Fruit fly (Drosophila melanogaster) whole organism, embryonic: ENCODE measurements around the gene CG32066.
A peak's percentile ranks its signal among the peaks of the same experiment; 100 is the strongest.

Source experiments
- ATbp ChIP-seq: fragments of 200-800 bp; sonication (Bioruptor generic); optimal IDR thresholded peaks from 2 replicates; lab custom pipeline; 2017; ENCODE audit warnings: missing biosample characterization, mild to moderate bottlenecking, missing genetic modification characterization, missing genetic modification reagents
- BtbVII ChIP-seq: fragments of 200-800 bp; sonication (Bioruptor generic); optimal IDR thresholded peaks from 3 replicates; lab custom pipeline; 2017; ENCODE audit warnings: missing biosample characterization, mild to moderate bottlenecking, missing genetic modification characterization
- CG10209 ChIP-seq: fragments of 200-800 bp; sonication (Bioruptor generic); optimal IDR thresholded peaks from 3 replicates; lab custom pipeline; 2017; ENCODE audit warnings: missing biosample characterization, mild to moderate bottlenecking, missing genetic modification characterization, missing genetic modification reagents
- CG10979 ChIP-seq: fragments of 200-800 bp; sonication (Bioruptor generic); optimal IDR thresholded peaks from 2 replicates; lab custom pipeline; 2018; ENCODE audit warnings: missing biosample characterization, mild to moderate bottlenecking, missing genetic modification characterization, moderate library complexity
- CG11093 ChIP-seq: fragments of 200-800 bp; sonication (Bioruptor generic); IDR thresholded peaks from 3 replicates; pipeline ENCODE4 v1.3.6; 2022; ENCODE audit warnings: missing biosample characterization, missing genetic modification characterization
- CG11696 ChIP-seq: fragments of 200-800 bp; sonication (Bioruptor generic); IDR thresholded peaks from 2 replicates; pipeline ENCODE4 v1.3.6; 2022; ENCODE audit warnings: missing biosample characterization, missing genetic modification characterization
- CG12155 ChIP-seq: fragments of 200-800 bp; sonication (Bioruptor generic); optimal IDR thresholded peaks from 3 replicates; lab custom pipeline; 2016; ENCODE audit warnings: missing biosample characterization, missing genetic modification characterization
- CG13296 ChIP-seq: fragments of 200-800 bp; sonication (Bioruptor generic); optimal IDR thresholded peaks from 3 replicates; lab custom pipeline; 2018; ENCODE audit warnings: missing biosample characterization, mild to moderate bottlenecking, missing genetic modification characterization
- CG2712 ChIP-seq: fragments of 200-800 bp; optimal IDR thresholded peaks from 3 replicates; lab custom pipeline; 2019; ENCODE audit warnings: missing biosample characterization, mild to moderate bottlenecking, missing genetic modification characterization, moderate library complexity
- CG31441 ChIP-seq: fragments of 200-800 bp; sonication (Bioruptor generic); IDR thresholded peaks from 2 replicates; pipeline ENCODE4 v1.3.6; 2022; ENCODE audit warnings: missing biosample characterization, missing genetic modification characterization
- CG5953 ChIP-seq: fragments of 200-800 bp; sonication (Bioruptor generic); IDR thresholded peaks from 2 replicates; pipeline ENCODE4 v1.3.6; 2022; ENCODE audit warnings: missing biosample characterization, missing genetic modification characterization
- CG6689 ChIP-seq: fragments of 200-800 bp; sonication (Bioruptor generic); IDR thresholded peaks from 2 replicates; pipeline ENCODE4 v1.3.6; 2022; ENCODE audit warnings: missing biosample characterization, missing genetic modification characterization
- CG6765 ChIP-seq: fragments of 200-800 bp; sonication (Bioruptor generic); optimal IDR thresholded peaks from 3 replicates; lab custom pipeline; 2017; ENCODE audit warnings: missing biosample characterization, mild to moderate bottlenecking, missing genetic modification characterization
- CG8924 ChIP-seq: fragments of 200-800 bp; optimal IDR thresholded peaks from 3 replicates; lab custom pipeline; 2019; ENCODE audit warnings: missing biosample characterization, mild to moderate bottlenecking, missing genetic modification characterization, moderate library complexity
- CG9727 ChIP-seq: fragments of 200-800 bp; sonication (Bioruptor generic); optimal IDR thresholded peaks from 3 replicates; lab custom pipeline; 2017; ENCODE audit warnings: missing biosample characterization, mild to moderate bottlenecking, missing genetic modification characterization
- CG9817 ChIP-seq: fragments of 200-800 bp; sonication (Bioruptor generic); optimal IDR thresholded peaks from 2 replicates; lab custom pipeline; 2018; ENCODE audit warnings: missing biosample characterization, mild to moderate bottlenecking, missing genetic modification characterization, moderate library complexity
- CHES-1-like ChIP-seq: fragments of 200-800 bp; sonication (Bioruptor generic); optimal IDR thresholded peaks from 2 replicates; lab custom pipeline; 2016; ENCODE audit warnings: missing biosample characterization, missing genetic modification characterization
- CTCF ChIP-seq: fragments of 200-800 bp; sonication (Bioruptor generic); optimal IDR thresholded peaks from 2 replicates; lab custom pipeline; 2017; ENCODE audit warnings: missing biosample characterization, mild to moderate bottlenecking, missing genetic modification characterization, moderate library complexity
- CkIIα-i1 ChIP-seq: fragments of 200-800 bp; sonication (Bioruptor generic); IDR thresholded peaks from 2 replicates; pipeline ENCODE4 v1.3.6; 2022; ENCODE audit warnings: missing biosample characterization, missing genetic modification characterization
- CoRest ChIP-seq: fragments of 200-800 bp; sonication (Bioruptor generic); optimal IDR thresholded peaks from 3 replicates; lab custom pipeline; 2018; ENCODE audit warnings: missing biosample characterization, mild to moderate bottlenecking, missing genetic modification characterization, moderate library complexity
- D19A ChIP-seq: fragments of 200-800 bp; optimal IDR thresholded peaks from 3 replicates; lab custom pipeline; 2019; ENCODE audit warnings: missing biosample characterization, mild to moderate bottlenecking, missing genetic modification characterization, moderate library complexity
- Dip2 ChIP-seq: fragments of 200-800 bp; sonication (Bioruptor generic); IDR thresholded peaks from 2 replicates; pipeline ENCODE4 v1.3.6; 2022; ENCODE audit warnings: missing biosample characterization, missing genetic modification characterization
- Drgx ChIP-seq: fragments of 200-800 bp; sonication (Bioruptor generic); IDR thresholded peaks from 2 replicates; pipeline ENCODE4 v1.3.6; 2022; ENCODE audit warnings: missing biosample characterization, missing genetic modification characterization
- Ets65A ChIP-seq: fragments of 200-800 bp; sonication (Bioruptor generic); peaks from one replicate; lab custom pipeline; 2016; ENCODE audit warnings: missing biosample characterization, missing genetic modification characterization
- HLHmδ ChIP-seq: fragments of 200-800 bp; sonication (Bioruptor generic); optimal IDR thresholded peaks from 2 replicates; lab custom pipeline; 2018; ENCODE audit warnings: missing biosample characterization, mild to moderate bottlenecking, missing genetic modification characterization, moderate library complexity
- Hr3 ChIP-seq: fragments of 200-800 bp; sonication (Bioruptor generic); optimal IDR thresholded peaks from 3 replicates; lab custom pipeline; 2016; ENCODE audit warnings: missing biosample characterization, missing genetic modification characterization
- Mad ChIP-seq: fragments of 200-800 bp; sonication (Bioruptor generic); optimal IDR thresholded peaks from 2 replicates; lab custom pipeline; 2016; ENCODE audit warnings: missing biosample characterization, missing genetic modification characterization
- Max ChIP-seq: fragments of 200-800 bp; sonication (Bioruptor generic); optimal IDR thresholded peaks from 2 replicates; lab custom pipeline; 2016; ENCODE audit warnings: missing biosample characterization, mild to moderate bottlenecking, missing genetic modification characterization
- Mes4 ChIP-seq: fragments of 200-800 bp; sonication (Bioruptor generic); optimal IDR thresholded peaks from 2 replicates; lab custom pipeline; 2016; ENCODE audit warnings: missing biosample characterization, missing genetic modification characterization
- PHDP ChIP-seq: fragments of 200-800 bp; sonication (Bioruptor generic); optimal IDR thresholded peaks from 3 replicates; lab custom pipeline; 2018; ENCODE audit warnings: missing biosample characterization, mild to moderate bottlenecking, missing genetic modification characterization, moderate library complexity
- Rx ChIP-seq: fragments of 200-800 bp; sonication (Bioruptor generic); IDR thresholded peaks from 2 replicates; pipeline ENCODE4 v1.3.6; 2022; ENCODE audit warnings: missing biosample characterization, missing genetic modification characterization
- Sox102F ChIP-seq: fragments of 200-800 bp; sonication (Bioruptor generic); optimal IDR thresholded peaks from 2 replicates; lab custom pipeline; 2018; ENCODE audit warnings: missing biosample characterization, mild to moderate bottlenecking, missing genetic modification characterization, moderate library complexity
- Ssrp ChIP-seq: fragments of 200-800 bp; sonication (Bioruptor generic); optimal IDR thresholded peaks from 2 replicates; lab custom pipeline; 2018; ENCODE audit warnings: missing biosample characterization, mild to moderate bottlenecking, missing genetic modification characterization, moderate library complexity
- Xbp1 ChIP-seq: fragments of 200-800 bp; sonication (Bioruptor generic); optimal IDR thresholded peaks from 3 replicates; lab custom pipeline; 2016; ENCODE audit warnings: missing biosample characterization, mild to moderate bottlenecking, missing genetic modification characterization
- ab ChIP-seq: fragments of 200-800 bp; sonication (Bioruptor generic); optimal IDR thresholded peaks from 2 replicates; lab custom pipeline; 2016; ENCODE audit warnings: missing biosample characterization, missing genetic modification characterization
- ap ChIP-seq: fragments of 200-800 bp; sonication (Bioruptor generic); IDR thresholded peaks from 2 replicates; pipeline ENCODE4 v1.3.6; 2022; ENCODE audit warnings: missing biosample characterization, missing genetic modification characterization
- ara ChIP-seq: fragments of 200-800 bp; sonication (Bioruptor generic); IDR thresholded peaks from 2 replicates; pipeline ENCODE4 v1.3.6; 2022; ENCODE audit warnings: missing biosample characterization, missing genetic modification characterization
- bbx ChIP-seq: fragments of 200-800 bp; sonication (Bioruptor generic); IDR thresholded peaks from 2 replicates; pipeline ENCODE4 v1.3.6; 2022; ENCODE audit warnings: missing biosample characterization, missing genetic modification characterization; ENCODE audit not compliant: partially characterized antibody
- br ChIP-seq: fragments of >200 bp; optimal IDR thresholded peaks from 2 replicates; lab custom pipeline; 2017
- dm ChIP-seq: fragments of 200-800 bp; sonication (Bioruptor generic); optimal IDR thresholded peaks from 3 replicates; lab custom pipeline; 2016; ENCODE audit warnings: missing biosample characterization, missing genetic modification characterization
- gem ChIP-seq: fragments of 200-800 bp; sonication (Bioruptor generic); optimal IDR thresholded peaks from 2 replicates; lab custom pipeline; 2019; ENCODE audit warnings: missing biosample characterization, mild to moderate bottlenecking, missing genetic modification characterization, moderate library complexity
- grn ChIP-seq: fragments of 200-800 bp; sonication (Bioruptor generic); optimal IDR thresholded peaks from 3 replicates; lab custom pipeline; 2017; ENCODE audit warnings: missing biosample characterization, missing genetic modification characterization
- her ChIP-seq: fragments of 200-800 bp; sonication (Bioruptor generic); optimal IDR thresholded peaks from 2 replicates; lab custom pipeline; 2016; ENCODE audit warnings: missing biosample characterization, missing genetic modification characterization
- hth ChIP-seq: fragments of >200 bp; optimal IDR thresholded peaks from 2 replicates; lab custom pipeline; 2017; ENCODE audit warnings: inconsistent platforms
- mam ChIP-seq: fragments of 200-800 bp; sonication (Bioruptor generic); optimal IDR thresholded peaks from 3 replicates; lab custom pipeline; 2016; ENCODE audit warnings: missing biosample characterization, missing genetic modification characterization
- odd ChIP-seq: fragments of 200-800 bp; sonication (Bioruptor generic); optimal IDR thresholded peaks from 2 replicates; lab custom pipeline; 2017; ENCODE audit warnings: missing biosample characterization, mild to moderate bottlenecking, missing genetic modification characterization
- peb ChIP-seq: fragments of 200-800 bp; sonication (Bioruptor generic); IDR thresholded peaks from 2 replicates; pipeline ENCODE4 v1.3.6; 2022; ENCODE audit warnings: missing biosample characterization, missing genetic modification characterization
- phol ChIP-seq: fragments of 200-800 bp; sonication (Bioruptor generic); optimal IDR thresholded peaks from 3 replicates; lab custom pipeline; 2018; ENCODE audit warnings: missing biosample characterization, mild to moderate bottlenecking, missing genetic modification characterization, moderate library complexity
- pros ChIP-seq: fragments of 200-800 bp; sonication (Bioruptor generic); optimal IDR thresholded peaks from 3 replicates; lab custom pipeline; 2019; ENCODE audit warnings: missing biosample characterization, mild to moderate bottlenecking, missing genetic modification characterization, moderate library complexity
- ranshi ChIP-seq: fragments of 200-800 bp; sonication (Bioruptor generic); IDR thresholded peaks from 2 replicates; pipeline ENCODE4 v1.3.6; 2022; ENCODE audit warnings: missing biosample characterization, missing genetic modification characterization
- slp2 ChIP-seq: fragments of 200-800 bp; sonication (Bioruptor generic); optimal IDR thresholded peaks from 2 replicates; lab custom pipeline; 2016; ENCODE audit warnings: missing biosample characterization, missing genetic modification characterization
- so ChIP-seq: fragments of 200-800 bp; sonication (Bioruptor generic); IDR thresholded peaks from 3 replicates; pipeline ENCODE4 v1.3.6; 2022; ENCODE audit warnings: missing biosample characterization, missing genetic modification characterization
- tx ChIP-seq: fragments of 200-800 bp; sonication (Bioruptor generic); optimal IDR thresholded peaks from 2 replicates; lab custom pipeline; 2016; ENCODE audit warnings: missing biosample characterization, missing genetic modification characterization
- unc-4 ChIP-seq: fragments of 200-800 bp; sonication (Bioruptor generic); IDR thresholded peaks from 2 replicates; pipeline ENCODE4 v1.3.6; 2022; ENCODE audit warnings: missing biosample characterization, missing genetic modification characterization; ENCODE audit not compliant: partially characterized antibody

CG32066 gene

dm6 chr3L:10648431-10648830 is 12.4 kb downstream of the CG32066 start (continued):
- TF ChIP-seq ap (GFP tag; lab: Robert Waterston, UW): 0 out of 2 replicates have a peak, but pooled peaks have one; percentile 8
- no peak for TF ChIP-seq bbx (GFP tag; lab: Robert Waterston, UW)
- TF ChIP-seq ranshi (GFP tag; lab: Robert Waterston, UW): 0 out of 2 replicates have a peak, but pooled peaks have one; percentile 23
- TF ChIP-seq HLHmδ (GFP tag; lab: Kevin White, UChicago): no peak
- no peak for TF ChIP-seq grn (GFP tag; lab: Kevin White, UChicago)
- TF ChIP-seq Ssrp (tag; lab: Kevin White, UChicago): peak; percentile 9
- no peak for TF ChIP-seq ab (GFP tag; lab: Kevin White, UChicago)
- no peak for TF ChIP-seq CG9817 (tag; lab: Kevin White, UChicago)
- TF ChIP-seq CG9727 (GFP tag; lab: Kevin White, UChicago): peak; percentile 4
- no peak for TF ChIP-seq CG13296 (GFP tag; lab: Kevin White, UChicago)
- peak; percentile 35 for TF ChIP-seq gem (tag; lab: Kevin White, UChicago)
- no peak for TF ChIP-seq CG5953 (GFP tag; lab: Robert Waterston, UW)
- TF ChIP-seq Mes4 (GFP tag; lab: Kevin White, UChicago): no peak
- TF ChIP-seq peb (GFP tag; lab: Robert Waterston, UW): no peak
- TF ChIP-seq Mad (GFP tag; lab: Kevin White, UChicago): no peak
- peak; percentile 9 for TF ChIP-seq CG10979
- no peak for TF ChIP-seq her (GFP tag; lab: Kevin White, UChicago)
- TF ChIP-seq CG31441 (GFP tag; lab: Robert Waterston, UW): 0 out of 2 replicates have a peak, but pooled peaks have one; percentile 20
- no peak for TF ChIP-seq Hr3
- TF ChIP-seq slp2: no peak
- TF ChIP-seq Ets65A (GFP tag; lab: Kevin White, UChicago): peak; percentile 87
- TF ChIP-seq Sox102F (GFP tag; lab: Kevin White, UChicago): peak; percentile 23
- no peak for TF ChIP-seq ATbp (GFP tag; lab: Kevin White, UChicago)
- peak; percentile 12 for TF ChIP-seq CG2712 (tag; lab: Kevin White, UChicago)
- TF ChIP-seq mam (GFP tag; lab: Kevin White, UChicago): no peak
- TF ChIP-seq Rx (GFP tag; lab: Robert Waterston, UW): no peak
- TF ChIP-seq D19A (tag; lab: Kevin White, UChicago): no peak
- no peak for TF ChIP-seq Dip2 (GFP tag; lab: Robert Waterston, UW)
- no peak for TF ChIP-seq CG11696 (GFP tag; lab: Robert Waterston, UW)
- TF ChIP-seq CkIIα-i1 (GFP tag; lab: Robert Waterston, UW): no peak
- no peak for TF ChIP-seq CG8924 (tag; lab: Kevin White, UChicago)
- TF ChIP-seq CG6765 (GFP tag; lab: Kevin White, UChicago): no peak
- TF ChIP-seq pros (GFP tag; lab: Kevin White, UChicago): no peak
- no peak for TF ChIP-seq CoRest
- peak; percentile 9 for TF ChIP-seq phol
- TF ChIP-seq CG11093 (GFP tag; lab: Robert Waterston, UW): 0 out of 3 replicates have a peak, but pooled peaks have one; percentile 13
- TF ChIP-seq CHES-1-like: no peak
- no peak for TF ChIP-seq tx (GFP tag; lab: Kevin White, UChicago)
- no peak for TF ChIP-seq so (GFP tag; lab: Robert Waterston, UW)
- TF ChIP-seq dm (GFP tag; lab: Kevin White, UChicago): no peak
- no peak for TF ChIP-seq hth (lab: Kevin White, UChicago)
- peak; percentile 62 for TF ChIP-seq Drgx
- no peak for TF ChIP-seq CTCF (GFP tag; lab: Kevin White, UChicago)
- TF ChIP-seq CG12155 (GFP tag; lab: Kevin White, UChicago): no peak
- no peak for TF ChIP-seq Max (GFP tag; lab: Kevin White, UChicago)
- TF ChIP-seq br (lab: Kevin White, UChicago): no peak
- TF ChIP-seq ara (GFP tag; lab: Robert Waterston, UW): no peak
- TF ChIP-seq BtbVII (GFP tag; lab: Kevin White, UChicago): no peak
- peak; percentile 6 for TF ChIP-seq Xbp1 (GFP tag; lab: Kevin White, UChicago)
- no peak for TF ChIP-seq odd (GFP tag; lab: Kevin White, UChicago)
- no peak for TF ChIP-seq CG6689 (GFP tag; lab: Robert Waterston, UW)
- TF ChIP-seq CG10209 (GFP tag; lab: Kevin White, UChicago): no peak
- no peak for TF ChIP-seq unc-4 (GFP tag; lab: Robert Waterston, UW)
- no peak for TF ChIP-seq PHDP (tag; lab: Kevin White, UChicago)
